Worm (Caenorhabditis elegans) whole organism, young adult: Measurements from ENCODE around the gene sex-1.

Experiments used
- C06A6.2 ChIP-seq: fragments of 200-800 bp; sonication (Bioruptor generic); conservative IDR thresholded peaks from 2 replicates; pipeline ENCODE4 v1.3.6; 2022; ENCODE audit warnings: missing genetic modification characterization, missing compliant biosample characterization
- F10E7.11 ChIP-seq: sonication (generic microtip); optimal IDR thresholded peaks from 2 replicates; lab custom pipeline; 2017; ENCODE audit warnings: mild to moderate bottlenecking, missing genetic modification characterization, moderate library complexity, missing compliant biosample characterization
- T26A5.8 ChIP-seq: sonication (generic microtip); optimal IDR thresholded peaks from 2 replicates; lab custom pipeline; 2016; ENCODE audit warnings: missing genetic modification characterization, missing compliant biosample characterization
- akir-1 ChIP-seq: fragments of 200-800 bp; sonication (Bioruptor generic); optimal IDR thresholded peaks from 2 replicates; lab custom pipeline; 2018; ENCODE audit warnings: mild to moderate bottlenecking, missing genetic modification characterization, moderate library complexity, missing compliant biosample characterization
- ama-1 ChIP-seq, 3 experiments: fragments of 150-350 bp in 1 of 3; sonication (generic microtip) in 2 of 3; optimal IDR thresholded peaks; 2 replicates each; lab custom pipeline; 2014 to 2018; ENCODE audit warnings: missing biosample characterization in 2 of 3, missing genetic modification characterization in 2 of 3, missing genetic modification reagents in 2 of 3
- ccch-3 ChIP-seq: fragments of 200-800 bp; sonication (Bioruptor generic); optimal IDR thresholded peaks from 2 replicates; lab custom pipeline; 2018; ENCODE audit warnings: mild to moderate bottlenecking, missing genetic modification characterization, missing compliant biosample characterization
- cebp-2 ChIP-seq: fragments of 200-800 bp; sonication (Bioruptor generic); IDR thresholded peaks from 2 replicates; pipeline ENCODE4 v1.3.6; 2022; ENCODE audit warnings: missing genetic modification characterization, missing compliant biosample characterization
- ceh-100 ChIP-seq: fragments of 200-800 bp; sonication (Bioruptor generic); IDR thresholded peaks from 2 replicates; pipeline ENCODE4 v1.3.6; 2022; ENCODE audit warnings: missing genetic modification reagents, missing genetic modification characterization, missing compliant biosample characterization
- ceh-79 ChIP-seq: sonication (generic microtip); optimal IDR thresholded peaks from 2 replicates; lab custom pipeline; 2017; ENCODE audit warnings: mild to moderate bottlenecking, missing genetic modification characterization, missing compliant biosample characterization
- ceh-91 ChIP-seq: fragments of 200-800 bp; sonication (Bioruptor generic); IDR thresholded peaks from 2 replicates; pipeline ENCODE4 v1.3.6; 2022; ENCODE audit warnings: missing genetic modification reagents, missing genetic modification characterization, missing compliant biosample characterization
- chd-7 ChIP-seq: sonication (generic microtip); optimal IDR thresholded peaks from 2 replicates; lab custom pipeline; 2016; ENCODE audit warnings: mild to moderate bottlenecking, missing genetic modification characterization, moderate library complexity, missing compliant biosample characterization
- die-1 ChIP-seq: sonication (generic microtip); optimal IDR thresholded peaks from 2 replicates; lab custom pipeline; 2016; ENCODE audit warnings: missing genotype, mild to moderate bottlenecking, missing genetic modification characterization, missing compliant biosample characterization
- dpl-1 ChIP-seq: fragments of 150-350 bp; optimal IDR thresholded peaks from 2 replicates; lab custom pipeline; 2014; ENCODE audit warnings: missing biosample characterization, missing genetic modification reagents, missing genetic modification characterization
- efl-1 ChIP-seq: fragments of 150-350 bp; optimal IDR thresholded peaks from 2 replicates; lab custom pipeline; 2014; ENCODE audit warnings: missing biosample characterization, missing genetic modification reagents, missing genetic modification characterization
- egrh-3 ChIP-seq: fragments of 200-800 bp; sonication (Bioruptor generic); IDR thresholded peaks from 2 replicates; pipeline ENCODE4 v1.3.6; 2022; ENCODE audit warnings: missing genetic modification reagents, missing genetic modification characterization, missing compliant biosample characterization
- him-1 ChIP-seq: sonication (generic microtip); optimal IDR thresholded peaks from 2 replicates; lab custom pipeline; 2016; ENCODE audit warnings: missing genotype, missing genetic modification reagents, missing genetic modification characterization, missing compliant biosample characterization
- hmg-1.2 ChIP-seq: fragments of 200-800 bp; sonication (Bioruptor generic); IDR thresholded peaks from 2 replicates; pipeline ENCODE4 v1.3.6; 2022; ENCODE audit warnings: missing genetic modification reagents, missing genetic modification characterization, missing compliant biosample characterization
- hsf-1 ChIP-seq: fragments of 200-800 bp; sonication (Bioruptor generic); IDR thresholded peaks from 2 replicates; pipeline ENCODE4 v1.3.6; 2022; ENCODE audit warnings: missing genetic modification reagents, missing genetic modification characterization, missing compliant biosample characterization
- lin-40 ChIP-seq: sonication (generic microtip); optimal IDR thresholded peaks from 2 replicates; lab custom pipeline; 2016; ENCODE audit warnings: missing genetic modification characterization, mild to moderate bottlenecking, missing compliant biosample characterization, missing genotype, missing genetic modification reagents
- madf-10 ChIP-seq: sonication (generic microtip); optimal IDR thresholded peaks from 2 replicates; lab custom pipeline; 2016; ENCODE audit warnings: mild to moderate bottlenecking, missing genetic modification characterization, missing compliant biosample characterization
- madf-8 ChIP-seq: fragments of 200-800 bp; sonication (Bioruptor generic); conservative IDR thresholded peaks from 2 replicates; pipeline ENCODE4 v1.3.6; 2022; ENCODE audit warnings: missing genetic modification reagents, missing genetic modification characterization, missing compliant biosample characterization
- mel-28 ChIP-seq: sonication (generic microtip); optimal IDR thresholded peaks from 2 replicates; lab custom pipeline; 2016; ENCODE audit warnings: borderline replicate concordance, mild to moderate bottlenecking, missing genetic modification characterization, missing compliant biosample characterization
- nfya-2 ChIP-seq: fragments of 200-800 bp; sonication (Bioruptor generic); IDR thresholded peaks from 2 replicates; pipeline ENCODE4 v1.3.6; 2022; ENCODE audit warnings: missing genetic modification reagents, missing genetic modification characterization, missing compliant biosample characterization
- nhr-80 ChIP-seq: sonication (generic microtip); optimal IDR thresholded peaks from 2 replicates; lab custom pipeline; 2016; ENCODE audit warnings: missing genetic modification characterization, missing compliant biosample characterization
- pbrm-1 ChIP-seq: fragments of 200-800 bp; sonication (Bioruptor generic); IDR thresholded peaks from 2 replicates; pipeline ENCODE4 v1.3.6; 2022; ENCODE audit warnings: missing genetic modification reagents, missing genetic modification characterization, missing compliant biosample characterization
- sea-2 ChIP-seq: fragments of 200-800 bp; sonication (Bioruptor generic); IDR thresholded peaks from 2 replicates; pipeline ENCODE4 v1.3.6; 2022; ENCODE audit warnings: missing genetic modification characterization, missing compliant biosample characterization
- snpc-1.3 ChIP-seq: sonication (generic microtip); optimal IDR thresholded peaks from 2 replicates; lab custom pipeline; 2017; ENCODE audit warnings: missing genetic modification characterization, mild to moderate bottlenecking, missing compliant biosample characterization, antibody characterized with exemption, moderate library complexity, missing genotype, missing genetic modification reagents; ENCODE audit not compliant: insufficient read depth
- snpc-4 ChIP-seq, 5 experiments: fragments of 150-350 bp in 1 of 5; sonication (generic microtip) in 4 of 5; optimal IDR thresholded peaks; 2 replicates each; lab custom pipeline; 2014 to 2018; ENCODE audit warnings: missing genetic modification characterization in 5 of 5, missing biosample characterization in 3 of 5, antibody characterized with exemption in 2 of 5, mild to moderate bottlenecking in 2 of 5, missing compliant biosample characterization in 2 of 5, missing genotype in 2 of 5, moderate library complexity in 2 of 5, missing genetic modification reagents in 1 of 5
- tbp1 ChIP-seq: fragments of 200-800 bp; sonication (Bioruptor generic); optimal IDR thresholded peaks from 2 replicates; lab custom pipeline; 2018; ENCODE audit warnings: mild to moderate bottlenecking, missing genetic modification characterization, missing compliant biosample characterization
- ztf-18 ChIP-seq: sonication (generic microtip); optimal IDR thresholded peaks from 2 replicates; lab custom pipeline; 2016; ENCODE audit warnings: missing genotype, mild to moderate bottlenecking, missing genetic modification characterization, missing compliant biosample characterization
- ztf-25 ChIP-seq: fragments of 200-800 bp; sonication (Bioruptor generic); IDR thresholded peaks from 2 replicates; pipeline ENCODE4 v1.3.6; 2022; ENCODE audit warnings: missing genetic modification reagents, missing genetic modification characterization, missing compliant biosample characterization

The sex-1 gene

ce11 chrX:10245617-10246016 lies 40.4 kb upstream of the sex-1 start:
- TF ChIP-seq snpc-1.3 (tag; lab: Kevin White, UChicago), result no peak
- no peak for TF ChIP-seq hsf-1 (GFP tag; lab: Robert Waterston, UW)
- no peak for TF ChIP-seq cebp-2 (GFP tag; lab: Robert Waterston, UW)
- no peak for TF ChIP-seq egrh-3
- no peak for TF ChIP-seq tbp1 (GFP tag; lab: Kevin White, UChicago)
- no peak for TF ChIP-seq nhr-80
- TF ChIP-seq ama-1 (optimal IDR thresholded peaks at IDR 0.05; lab: Kevin White, UChicago), result no peak
- TF ChIP-seq ama-1 (GFP tag; optimal IDR thresholded peaks at IDR 0.05; lab: Kevin White, UChicago), result no peak
- no peak for TF ChIP-seq madf-8 (GFP tag; lab: Robert Waterston, UW)
- TF ChIP-seq C06A6.2 (GFP tag; lab: Robert Waterston, UW), result no peak
- TF ChIP-seq die-1 (tag; lab: Kevin White, UChicago), result no peak
- no peak for TF ChIP-seq chd-7 (tag; lab: Kevin White, UChicago)
- no peak for TF ChIP-seq ztf-25 (GFP tag; lab: Robert Waterston, UW)

- TF ChIP-seq T26A5.8 (tag; lab: Kevin White, UChicago), result no peak
- TF ChIP-seq ccch-3 (GFP tag; lab: Kevin White, UChicago), result no peak
- no peak for TF ChIP-seq dpl-1 (GFP tag; lab: Kevin White, UChicago)
- TF ChIP-seq ztf-18 (tag; lab: Kevin White, UChicago), result no peak
- TF ChIP-seq akir-1 (GFP tag; lab: Kevin White, UChicago), result no peak
Measured at ce11 chrX:10240939-10241338, 35.7 kb upstream of the sex-1 start, which contains the start of gene str-74. str-74 (minus strand) TSS chrX:10241039.

- TF ChIP-seq nfya-2 (GFP tag; lab: Robert Waterston, UW), result no peak
- no peak for TF ChIP-seq ztf-18 (tag; lab: Kevin White, UChicago)
- TF ChIP-seq ceh-79 (tag; lab: Kevin White, UChicago), result no peak
- no peak for TF ChIP-seq nhr-80
- no peak for TF ChIP-seq mel-28 (tag; lab: Kevin White, UChicago)
- no peak for TF ChIP-seq ceh-100 (GFP tag; lab: Robert Waterston, UW)
- TF ChIP-seq sea-2 (GFP tag; lab: Robert Waterston, UW), result no peak
- no peak for TF ChIP-seq hmg-1.2 (GFP tag; lab: Robert Waterston, UW)
- TF ChIP-seq madf-10 (tag; lab: Kevin White, UChicago), result no peak
- no peak for TF ChIP-seq him-1 (tag; lab: Kevin White, UChicago)
- no peak for TF ChIP-seq F10E7.11 (tag; lab: Kevin White, UChicago)
- TF ChIP-seq akir-1 (GFP tag; lab: Kevin White, UChicago), result no peak
- TF ChIP-seq cebp-2 (GFP tag; lab: Robert Waterston, UW), result no peak
- TF ChIP-seq snpc-4 (GFP tag; optimal IDR thresholded peaks at IDR 0.05; lab: Kevin White, UChicago), result no peak
- no peak for TF ChIP-seq snpc-4 (tag; optimal IDR thresholded peaks at IDR 0.05; lab: Kevin White, UChicago)
- no peak for TF ChIP-seq efl-1
- no peak for TF ChIP-seq ceh-91 (GFP tag; lab: Robert Waterston, UW)
Measured at ce11 chrX:10238146-10238749, 33.0 kb upstream of the sex-1 start.

ce11 chrX:10236844-10237243 lies 31.6 kb upstream of the sex-1 start, which contains the start of gene zipt-13:
zipt-13 (minus strand) TSS chrX:10236944.
- TF ChIP-seq pbrm-1 (no peak), lin-40 (tag; lab: Kevin White, UChicago) (peak; percentile 16)
